Worm (Caenorhabditis elegans): ENCODE data around the gene Y60C6A.1.

Gene Y60C6A.1

DNA sequence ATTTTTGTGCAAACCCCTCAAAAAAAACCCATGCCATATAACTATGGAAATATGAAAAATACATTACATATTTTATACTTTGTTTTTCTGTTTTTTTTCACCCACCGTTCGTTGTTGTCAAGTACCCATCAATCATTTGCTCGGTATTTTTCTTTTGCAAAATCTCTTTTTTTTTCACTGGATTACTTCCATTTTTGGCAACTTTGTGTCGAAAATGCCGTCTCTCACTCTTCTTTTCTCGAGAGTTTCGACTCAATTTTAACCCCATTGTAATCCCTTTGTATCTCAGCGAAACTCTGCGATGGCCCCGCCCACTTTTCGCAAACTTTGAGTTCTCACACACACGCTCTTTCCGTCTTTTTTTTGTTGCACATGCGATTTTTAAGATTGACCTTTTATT lies 8.3 kb upstream of the Y60C6A.1 start:
- TF ChIP-seq unc-62 (GFP tag; optimal IDR thresholded peaks at IDR 0.05) = no peak

DNA sequence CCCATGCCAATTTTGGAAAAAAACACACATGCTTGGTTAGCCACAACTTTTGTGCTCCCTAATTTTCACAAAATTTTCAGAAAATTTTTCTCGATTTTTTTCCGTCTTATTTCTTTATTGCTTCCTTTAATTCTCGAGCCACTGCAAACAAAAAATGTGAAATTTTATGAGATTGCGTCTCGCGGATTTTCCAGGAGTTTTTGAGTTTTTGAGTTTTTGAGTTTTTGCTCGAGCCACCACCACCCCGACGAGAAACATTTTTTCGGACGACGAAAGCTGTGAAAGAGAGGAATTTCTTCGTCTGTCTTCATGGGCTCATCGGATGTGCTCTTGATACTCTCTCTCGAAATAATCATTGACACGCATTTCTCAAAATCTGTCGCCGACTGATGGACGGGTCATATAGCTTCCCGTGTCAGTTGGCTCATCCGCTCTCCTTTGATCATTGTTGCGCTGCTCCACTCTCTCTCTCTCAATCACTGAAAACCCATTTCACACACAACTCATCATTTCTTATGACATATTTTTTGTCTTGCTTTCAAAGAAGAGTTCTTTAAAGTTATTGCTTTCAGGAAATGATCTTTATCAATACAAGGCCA lies 5.9 kb upstream of the Y60C6A.1 start, which contains the start of gene C18G1.1:
Gene C18G1.1, plus strand, starts transcription at position 573 of the 599 bp plus-strand sequence.
- no peak for TF ChIP-seq unc-62 (GFP tag; optimal IDR thresholded peaks at IDR 0.05)

DNA sequence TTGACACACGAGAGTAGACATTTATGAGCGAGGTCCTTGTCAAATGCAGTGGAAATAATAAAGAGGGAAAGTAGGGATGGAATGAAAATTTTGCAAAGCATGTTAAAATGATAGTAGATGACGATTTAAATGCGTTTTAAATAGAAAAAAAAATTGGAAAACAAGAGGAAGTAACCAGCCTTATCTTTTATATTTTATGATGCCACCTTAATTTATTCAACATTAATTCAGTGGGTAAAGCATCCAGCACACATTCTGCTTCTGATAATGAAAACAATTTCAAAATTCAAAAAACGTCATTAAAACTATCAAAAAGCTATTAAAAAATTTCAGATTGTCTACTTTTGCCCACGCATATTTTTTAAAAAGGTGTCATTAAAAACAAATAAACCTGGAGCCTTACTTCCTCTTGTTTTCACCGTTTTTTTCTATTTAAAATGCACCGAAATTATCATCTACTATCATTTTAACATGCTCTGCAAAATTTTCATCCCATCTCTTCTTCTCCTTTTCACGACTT lies 2.0 kb downstream of the Y60C6A.1 start, which contains the start of the genes Y60C6A.2 and Y60C6A.3:
Gene Y60C6A.2, minus strand, starts transcription at position 101 of the 520 bp plus-strand sequence.
Gene Y60C6A.3, plus strand, starts transcription at position 470 of the 520 bp plus-strand sequence.
- TF ChIP-seq unc-62 (GFP tag; optimal IDR thresholded peaks at IDR 0.05) = no peak

- no peak for TF ChIP-seq unc-62 (GFP tag; optimal IDR thresholded peaks at IDR 0.05)
Observed at ce11 chrV:4787166-4787565, 3.8 kb downstream of the Y60C6A.1 start, which contains the start of gene R02F11.9. Gene R02F11.9, plus strand, starts transcription at chrV:4787466.

DNA sequence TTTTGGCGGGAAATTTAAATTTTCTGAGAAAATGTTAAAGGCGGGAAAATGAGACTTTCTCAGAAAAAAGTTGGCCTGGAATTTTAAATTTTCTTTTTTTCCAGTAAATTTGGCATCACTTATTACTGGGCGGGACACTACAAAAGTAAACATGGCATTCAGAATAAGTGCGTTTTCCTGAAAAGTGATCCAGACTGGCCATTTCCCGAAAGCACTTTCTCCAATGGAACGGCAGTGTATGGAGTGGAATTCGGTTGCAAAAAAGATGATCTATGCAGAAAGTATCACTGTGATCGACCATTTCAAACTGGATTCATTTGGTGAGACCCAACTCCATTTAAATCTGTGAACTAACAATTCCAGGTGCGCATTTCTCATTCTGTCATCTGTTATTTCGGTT lies 4.4 kb downstream of the Y60C6A.1 start:
- TF ChIP-seq unc-62 (GFP tag; optimal IDR thresholded peaks at IDR 0.05) = no peak

DNA sequence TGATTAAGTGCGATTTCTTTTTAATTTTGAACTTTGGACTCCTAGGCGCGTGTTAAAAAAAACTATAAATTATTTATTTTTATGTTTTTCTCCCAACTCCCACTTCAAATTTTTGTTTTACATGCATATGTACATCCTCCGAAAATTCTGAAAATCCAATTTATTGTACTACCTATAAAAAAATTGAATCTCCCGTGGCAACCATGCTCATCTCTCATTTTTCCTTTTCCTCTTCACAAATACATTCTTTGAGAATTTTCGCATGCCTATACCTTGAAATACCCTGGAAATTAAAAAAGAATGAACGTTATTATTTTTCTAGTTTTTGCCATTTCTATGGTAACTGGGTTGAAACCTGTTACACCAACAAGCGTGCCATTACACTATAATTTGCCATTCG lies 5.4 kb downstream of the Y60C6A.1 start, which contains the start of gene R02F11.10:
Gene R02F11.10, plus strand, starts transcription at position 301 of the 400 bp plus-strand sequence.
- TF ChIP-seq unc-62 (GFP tag; optimal IDR thresholded peaks at IDR 0.05) = no peak

DNA sequence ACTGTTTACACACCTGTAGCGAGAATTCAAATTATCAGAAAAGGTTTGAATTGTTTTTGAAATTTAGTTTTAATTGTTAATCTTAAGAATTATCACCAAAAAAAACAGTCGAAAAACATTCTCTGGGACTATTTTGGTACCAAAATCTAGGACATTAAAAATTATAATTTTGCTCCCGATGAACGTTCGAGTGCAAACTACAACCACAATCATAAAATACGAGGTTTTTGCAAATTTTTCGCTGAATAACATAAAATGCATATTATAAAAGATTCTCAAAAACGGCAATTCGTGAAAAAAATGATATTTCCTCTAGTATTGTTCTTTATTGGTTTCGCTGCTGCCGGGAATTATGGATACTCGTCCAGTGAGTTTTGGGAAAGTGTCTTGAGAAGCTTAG lies 7.0 kb downstream of the Y60C6A.1 start, which contains the start of gene R02F11.12:
Gene R02F11.12, plus strand, starts transcription at position 301 of the 400 bp plus-strand sequence.
- no peak for TF ChIP-seq unc-62 (GFP tag; optimal IDR thresholded peaks at IDR 0.05)

ce11 chrV:4791569-4791968 lies 8.2 kb downstream of the Y60C6A.1 start, which contains the start of gene R02F11.11:
Gene R02F11.11, plus strand, starts transcription at chrV:4791869.
- no peak for TF ChIP-seq unc-62 (GFP tag; optimal IDR thresholded peaks at IDR 0.05)

- TF ChIP-seq unc-62 (GFP tag; optimal IDR thresholded peaks at IDR 0.05) = no peak
Observed at ce11 chrV:4794308-4794707, 10.9 kb downstream of the Y60C6A.1 start, which contains the start of gene R02F11.2. Gene R02F11.2, plus strand, starts transcription at chrV:4794599.

- TF ChIP-seq unc-62 (GFP tag; optimal IDR thresholded peaks at IDR 0.05) = no peak
Observed at ce11 chrV:4800794-4801193, 17.4 kb downstream of the Y60C6A.1 start, which contains the start of gene R02F11.1. Gene R02F11.1, plus strand, starts transcription at chrV:4801094.

- TF ChIP-seq unc-62 (GFP tag; optimal IDR thresholded peaks at IDR 0.05) = no peak
Observed at ce11 chrV:4801943-4802342, 18.5 kb downstream of the Y60C6A.1 start.

DNA sequence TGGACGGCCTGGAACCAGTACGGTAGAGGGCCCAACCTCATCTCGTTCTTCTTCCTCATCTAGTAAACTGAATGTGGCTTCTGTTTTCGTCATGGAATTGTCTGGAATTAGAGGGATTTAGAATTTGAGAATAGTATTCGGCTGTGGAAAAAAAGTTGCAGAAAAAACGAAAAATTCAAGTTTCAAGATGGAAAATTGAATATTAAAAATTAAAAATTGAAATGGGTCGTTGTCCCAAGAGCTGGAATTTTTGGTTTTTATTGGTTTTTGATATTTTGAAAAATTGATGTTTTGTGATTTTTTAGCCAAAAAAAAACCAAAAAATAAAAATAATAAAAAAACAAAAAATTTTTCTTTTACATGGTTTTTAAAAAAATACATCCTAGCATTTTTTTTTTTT lies 22.4 kb downstream of the Y60C6A.1 start, which contains the start of gene R02F11.3:
Gene R02F11.3, minus strand, starts transcription at position 101 of the 400 bp plus-strand sequence.
- TF ChIP-seq unc-62 (GFP tag; optimal IDR thresholded peaks at IDR 0.05) = no peak

DNA sequence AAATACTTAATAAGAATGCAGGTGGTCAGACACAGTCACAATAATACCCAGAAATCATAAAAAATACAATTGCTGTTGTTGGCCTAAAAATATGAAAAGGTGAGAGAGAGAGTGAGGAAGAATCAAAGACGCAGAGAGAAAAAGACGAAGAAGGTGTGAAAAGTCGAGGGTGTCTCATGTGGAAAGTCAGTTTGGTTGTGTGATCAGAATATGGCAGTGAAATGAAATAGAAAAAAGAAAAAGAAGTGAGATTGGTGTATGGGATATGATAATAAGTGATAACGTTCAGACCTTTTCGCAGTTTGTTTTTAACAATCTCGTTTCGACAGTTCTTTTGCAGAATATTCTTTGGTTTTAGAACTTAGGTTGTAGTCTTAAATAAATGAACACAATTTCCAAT lies 23.4 kb downstream of the Y60C6A.1 start:
- TF ChIP-seq unc-62 (GFP tag; optimal IDR thresholded peaks at IDR 0.05) = no peak

- TF ChIP-seq unc-62 (GFP tag; optimal IDR thresholded peaks at IDR 0.05) = no peak
Observed at ce11 chrV:4810653-4811052, 27.2 kb downstream of the Y60C6A.1 start.

- TF ChIP-seq unc-62 (GFP tag; optimal IDR thresholded peaks at IDR 0.05) = no peak
Observed at ce11 chrV:4813825-4814224, 30.4 kb downstream of the Y60C6A.1 start.

ce11 chrV:4818563-4818962 lies 35.1 kb downstream of the Y60C6A.1 start, which contains the start of gene ccep-97:
Gene ccep-97, minus strand, starts transcription at chrV:4818663.
- no peak for TF ChIP-seq unc-62 (GFP tag; optimal IDR thresholded peaks at IDR 0.05)

- no peak for TF ChIP-seq unc-62 (GFP tag; optimal IDR thresholded peaks at IDR 0.05)
Observed at ce11 chrV:4820601-4821000, 37.2 kb downstream of the Y60C6A.1 start.

Measured in whole organism, dauer.